Fruit fly (Drosophila melanogaster) whole organism, embryonic: ENCODE measurements around the gene IntS4.

Experiments
- Aef1 ChIP-seq: fragments of 200-800 bp; sonication (Bioruptor generic); IDR thresholded peaks from 3 replicates; pipeline ENCODE4 v1.3.6; 2022; ENCODE audit warnings: missing biosample characterization, missing genetic modification characterization
- CG10366 ChIP-seq: fragments of 200-800 bp; sonication (Bioruptor generic); IDR thresholded peaks from 2 replicates; pipeline ENCODE4 v1.3.6; 2022; ENCODE audit warnings: missing biosample characterization, missing genetic modification characterization
- CG10543 ChIP-seq: fragments of 200-800 bp; sonication (Bioruptor generic); optimal IDR thresholded peaks from 3 replicates; lab custom pipeline; 2017; ENCODE audit warnings: missing biosample characterization, mild to moderate bottlenecking, missing genetic modification characterization, moderate library complexity
- CG11504 ChIP-seq: fragments of 200-800 bp; sonication (Bioruptor generic); optimal IDR thresholded peaks from 3 replicates; lab custom pipeline; 2019; ENCODE audit warnings: missing biosample characterization, mild to moderate bottlenecking, missing genetic modification characterization, moderate library complexity
- CG11696 ChIP-seq: fragments of 200-800 bp; sonication (Bioruptor generic); IDR thresholded peaks from 2 replicates; pipeline ENCODE4 v1.3.6; 2022; ENCODE audit warnings: missing biosample characterization, missing genetic modification characterization
- CG11723 ChIP-seq: fragments of 200-800 bp; sonication (Bioruptor generic); optimal IDR thresholded peaks from 2 replicates; lab custom pipeline; 2017; ENCODE audit warnings: missing biosample characterization, mild to moderate bottlenecking, missing genetic modification characterization
- CG14050 ChIP-seq: fragments of 200-800 bp; sonication (Bioruptor generic); IDR thresholded peaks from 3 replicates; pipeline ENCODE4 v1.3.6; 2022; ENCODE audit warnings: missing biosample characterization, missing genetic modification characterization
- CG15601 ChIP-seq: fragments of 200-800 bp; sonication (Bioruptor generic); optimal IDR thresholded peaks from 3 replicates; lab custom pipeline; 2019; ENCODE audit warnings: missing biosample characterization, mild to moderate bottlenecking, missing genetic modification characterization, moderate library complexity
- CG15696 ChIP-seq: fragments of 200-800 bp; sonication (Bioruptor generic); optimal IDR thresholded peaks from 2 replicates; lab custom pipeline; 2019; ENCODE audit warnings: missing biosample characterization, mild to moderate bottlenecking, missing genetic modification characterization, moderate library complexity
- CG17359 ChIP-seq: fragments of 200-800 bp; sonication (Bioruptor generic); optimal IDR thresholded peaks from 3 replicates; lab custom pipeline; 2018; ENCODE audit warnings: missing biosample characterization, mild to moderate bottlenecking, missing genetic modification characterization, moderate library complexity
- CG18011 ChIP-seq: fragments of 200-800 bp; sonication (Bioruptor generic); optimal IDR thresholded peaks from 2 replicates; lab custom pipeline; 2017; ENCODE audit warnings: missing biosample characterization, missing genetic modification characterization, mild to moderate bottlenecking, moderate library complexity, missing genotype
- CG2120 ChIP-seq: fragments of 200-800 bp; sonication (Bioruptor generic); optimal IDR thresholded peaks from 3 replicates; lab custom pipeline; 2016; ENCODE audit warnings: missing biosample characterization, missing genetic modification characterization
- CG2678 ChIP-seq: fragments of 200-800 bp; sonication (Bioruptor generic); optimal IDR thresholded peaks from 3 replicates; lab custom pipeline; 2019; ENCODE audit warnings: missing biosample characterization, mild to moderate bottlenecking, missing genetic modification characterization, moderate library complexity
- CG2875 ChIP-seq: fragments of 200-800 bp; sonication (Bioruptor generic); optimal IDR thresholded peaks from 2 replicates; lab custom pipeline; 2017; ENCODE audit warnings: missing biosample characterization, mild to moderate bottlenecking, missing genetic modification characterization, missing genetic modification reagents
- CG30403 ChIP-seq: fragments of 200-800 bp; sonication (Bioruptor generic); optimal IDR thresholded peaks from 3 replicates; lab custom pipeline; 2016; ENCODE audit warnings: missing biosample characterization, missing genetic modification characterization
- CG34422 ChIP-seq: fragments of 200-800 bp; sonication (Bioruptor generic); IDR thresholded peaks from 3 replicates; pipeline ENCODE4 v1.3.6; 2022; ENCODE audit warnings: missing biosample characterization, missing genetic modification characterization
- CG4820 ChIP-seq: fragments of 200-800 bp; sonication (Bioruptor generic); optimal IDR thresholded peaks from 3 replicates; lab custom pipeline; 2016; ENCODE audit warnings: missing biosample characterization, missing genetic modification characterization
- CG6654 ChIP-seq: fragments of 200-800 bp; sonication (Bioruptor generic); optimal IDR thresholded peaks from 2 replicates; lab custom pipeline; 2017; ENCODE audit warnings: missing biosample characterization, mild to moderate bottlenecking, missing genetic modification characterization
- CG7928 ChIP-seq: fragments of 200-800 bp; sonication (Bioruptor generic); optimal IDR thresholded peaks from 2 replicates; lab custom pipeline; 2017; ENCODE audit warnings: missing biosample characterization, mild to moderate bottlenecking, missing genetic modification characterization
- CG8359 ChIP-seq: fragments of 200-800 bp; sonication (Bioruptor generic); optimal IDR thresholded peaks from 2 replicates; lab custom pipeline; 2017; ENCODE audit warnings: missing biosample characterization, mild to moderate bottlenecking, missing genetic modification characterization, borderline replicate concordance
- CG8388 ChIP-seq: fragments of 200-800 bp; sonication (Bioruptor generic); optimal IDR thresholded peaks from 2 replicates; lab custom pipeline; 2019; ENCODE audit warnings: missing biosample characterization, mild to moderate bottlenecking, missing genetic modification characterization, moderate library complexity
- Chrac-16 ChIP-seq: fragments of 200-800 bp; sonication (Bioruptor generic); optimal IDR thresholded peaks from 3 replicates; lab custom pipeline; 2016; ENCODE audit warnings: missing biosample characterization, missing genetic modification characterization
- CoRest ChIP-seq: fragments of 200-800 bp; sonication (Bioruptor generic); optimal IDR thresholded peaks from 3 replicates; lab custom pipeline; 2018; ENCODE audit warnings: missing biosample characterization, mild to moderate bottlenecking, missing genetic modification characterization, moderate library complexity
- Deaf1 ChIP-seq: fragments of 200-800 bp; optimal IDR thresholded peaks from 3 replicates; lab custom pipeline; 2019; ENCODE audit warnings: missing biosample characterization, mild to moderate bottlenecking, missing genetic modification characterization, moderate library complexity
- E2f2 ChIP-seq: fragments of 200-800 bp; sonication (Bioruptor generic); IDR thresholded peaks from 2 replicates; pipeline ENCODE4 v1.3.6; 2022; ENCODE audit warnings: missing biosample characterization, missing genetic modification characterization
- Eip74EF ChIP-seq, 2 experiments: fragments of 200-800 bp in 1 of 2; fragments of >200 bp in 1 of 2; sonication (Bioruptor generic) in 1 of 2; optimal IDR thresholded peaks; 2 replicates each; lab custom pipeline; 2017 to 2019; ENCODE audit warnings: missing biosample characterization in 2 of 2, missing genetic modification characterization in 2 of 2, mild to moderate bottlenecking in 1 of 2, moderate library complexity in 1 of 2
- Fer1 ChIP-seq: fragments of 200-800 bp; sonication (Bioruptor generic); optimal IDR thresholded peaks from 2 replicates; lab custom pipeline; 2017; ENCODE audit warnings: missing biosample characterization, mild to moderate bottlenecking, missing genetic modification characterization
- Hand ChIP-seq: fragments of 200-800 bp; sonication (Bioruptor generic); optimal IDR thresholded peaks from 2 replicates; lab custom pipeline; 2017; ENCODE audit warnings: mild to moderate bottlenecking, missing biosample characterization, missing genetic modification reagents, missing genetic modification characterization
- MBD-R2 ChIP-seq: fragments of 200-800 bp; sonication (Bioruptor generic); IDR thresholded peaks from 2 replicates; pipeline ENCODE4 v1.3.6; 2022; ENCODE audit warnings: missing biosample characterization, missing genetic modification characterization
- MESR4 ChIP-seq: fragments of 200-800 bp; sonication (Bioruptor generic); optimal IDR thresholded peaks from 2 replicates; lab custom pipeline; 2018; ENCODE audit warnings: missing biosample characterization, mild to moderate bottlenecking, missing genetic modification characterization, moderate library complexity
- NfI ChIP-seq: fragments of 200-800 bp; sonication (Bioruptor generic); optimal IDR thresholded peaks from 3 replicates; lab custom pipeline; 2018; ENCODE audit warnings: missing biosample characterization, mild to moderate bottlenecking, missing genetic modification characterization, moderate library complexity
- Ptx1 ChIP-seq: fragments of 200-800 bp; sonication (Bioruptor generic); IDR thresholded peaks from 2 replicates; pipeline ENCODE4 v1.3.6; 2022; ENCODE audit warnings: missing biosample characterization, missing genetic modification characterization
- Ravus ChIP-seq: fragments of 200-800 bp; sonication (Bioruptor generic); IDR thresholded peaks from 2 replicates; pipeline ENCODE4 v1.3.6; 2022; ENCODE audit warnings: missing biosample characterization, missing genetic modification characterization
- Side ChIP-seq: fragments of 200-800 bp; sonication (Bioruptor generic); optimal IDR thresholded peaks from 2 replicates; lab custom pipeline; 2016; ENCODE audit warnings: missing biosample characterization, missing genetic modification characterization
- Trl ChIP-seq, 3 experiments: fragments of >200 bp in 2 of 3; fragments of 200-800 bp in 1 of 3; sonication (Bioruptor generic) in 1 of 3; optimal IDR thresholded peaks; 2 replicates in 1 of 3; 3 replicates in 2 of 3; lab custom pipeline; 2016 to 2017; ENCODE audit warnings: missing biosample characterization in 1 of 3, missing genetic modification characterization in 1 of 3
- Usf ChIP-seq: fragments of 200-800 bp; sonication (Bioruptor generic); optimal IDR thresholded peaks from 2 replicates; lab custom pipeline; 2017; ENCODE audit warnings: missing genotype, missing biosample characterization, missing genetic modification characterization
- bab2 ChIP-seq: fragments of 200-800 bp; sonication (Bioruptor generic); optimal IDR thresholded peaks from 2 replicates; lab custom pipeline; 2016; ENCODE audit warnings: missing biosample characterization, missing genetic modification characterization
- chm ChIP-seq: fragments of 200-800 bp; sonication (Bioruptor generic); IDR thresholded peaks from 2 replicates; pipeline ENCODE4 v1.3.6; 2022; ENCODE audit warnings: missing biosample characterization, missing genetic modification characterization
- exex ChIP-seq: fragments of 200-800 bp; sonication (Bioruptor generic); optimal IDR thresholded peaks from 4 replicates; lab custom pipeline; 2018; ENCODE audit warnings: missing biosample characterization, mild to moderate bottlenecking, missing genetic modification characterization, moderate library complexity
- gem ChIP-seq: fragments of 200-800 bp; sonication (Bioruptor generic); optimal IDR thresholded peaks from 2 replicates; lab custom pipeline; 2019; ENCODE audit warnings: missing biosample characterization, mild to moderate bottlenecking, missing genetic modification characterization, moderate library complexity
- nau ChIP-seq: fragments of 200-800 bp; sonication (Bioruptor generic); optimal IDR thresholded peaks from 3 replicates; lab custom pipeline; 2017; ENCODE audit warnings: missing biosample characterization, mild to moderate bottlenecking, missing genetic modification characterization, missing genetic modification reagents
- nom ChIP-seq: fragments of 200-800 bp; sonication (Bioruptor generic); optimal IDR thresholded peaks from 2 replicates; lab custom pipeline; 2017; ENCODE audit warnings: missing biosample characterization, missing genetic modification characterization, mild to moderate bottlenecking, moderate library complexity, missing genetic modification reagents
- odd ChIP-seq: fragments of 200-800 bp; sonication (Bioruptor generic); optimal IDR thresholded peaks from 2 replicates; lab custom pipeline; 2017; ENCODE audit warnings: missing biosample characterization, mild to moderate bottlenecking, missing genetic modification characterization
- peb ChIP-seq: fragments of 200-800 bp; sonication (Bioruptor generic); IDR thresholded peaks from 2 replicates; pipeline ENCODE4 v1.3.6; 2022; ENCODE audit warnings: missing biosample characterization, missing genetic modification characterization
- pros ChIP-seq: fragments of 200-800 bp; sonication (Bioruptor generic); optimal IDR thresholded peaks from 3 replicates; lab custom pipeline; 2019; ENCODE audit warnings: missing biosample characterization, mild to moderate bottlenecking, missing genetic modification characterization, moderate library complexity
- pum ChIP-seq: fragments of 200-800 bp; sonication (Bioruptor generic); optimal IDR thresholded peaks from 2 replicates; lab custom pipeline; 2016; ENCODE audit warnings: missing biosample characterization, missing genetic modification characterization
- sd ChIP-seq: fragments of 200-800 bp; sonication (Bioruptor generic); optimal IDR thresholded peaks from 3 replicates; lab custom pipeline; 2018; ENCODE audit warnings: missing biosample characterization, mild to moderate bottlenecking, missing genetic modification characterization, moderate library complexity
- sens ChIP-seq: fragments of 200-800 bp; sonication (Bioruptor generic); peaks from one replicate; lab custom pipeline; 2016; ENCODE audit warnings: missing biosample characterization, missing genetic modification characterization
- stwl ChIP-seq: fragments of 200-800 bp; sonication (Bioruptor generic); optimal IDR thresholded peaks from 3 replicates; lab custom pipeline; 2018; ENCODE audit warnings: missing biosample characterization, mild to moderate bottlenecking, missing genetic modification characterization, moderate library complexity
- tap ChIP-seq: fragments of 200-800 bp; optimal IDR thresholded peaks from 3 replicates; lab custom pipeline; 2019; ENCODE audit warnings: missing biosample characterization, mild to moderate bottlenecking, missing genetic modification characterization, moderate library complexity

IntS4 gene

DNA sequence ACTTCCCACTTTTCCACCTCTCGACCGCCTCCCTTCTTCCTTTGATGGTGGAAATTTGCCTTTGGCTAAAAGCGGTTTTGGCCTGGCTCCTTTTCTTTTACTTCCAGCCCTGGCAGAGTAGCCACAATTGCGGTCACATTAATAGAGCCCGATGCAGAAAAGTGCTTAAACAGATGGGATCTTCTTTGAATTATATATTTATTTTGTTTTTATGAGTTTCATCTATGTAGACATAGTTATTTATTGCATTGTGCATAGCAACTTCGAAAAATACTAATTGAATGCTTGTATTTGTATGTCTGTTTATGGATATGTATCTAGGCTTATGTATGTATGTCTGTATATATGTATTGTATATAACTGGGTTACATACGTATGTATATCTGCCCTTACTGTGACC is 16.6 kb downstream of the IntS4 start (continued):
- TF ChIP-seq CG11723 (no peak), Fer1 (peak; percentile 85), Trl (optimal IDR thresholded peaks at IDR 0.05; lab: Kevin White, UChicago) (no peak), Trl (GFP tag; optimal IDR thresholded peaks at IDR 0.05; lab: Kevin White, UChicago) (no peak), Usf (GFP tag; lab: Kevin White, UChicago) (no peak), CG30403 (GFP tag; lab: Kevin White, UChicago) (peak; percentile 36), CG10543 (peak; percentile 10), Side (GFP tag; lab: Kevin White, UChicago) (no peak), odd (GFP tag; lab: Kevin White, UChicago) (peak; percentile 48), Hand (GFP tag; lab: Kevin White, UChicago) (peak; percentile 64), MBD-R2 (GFP tag; lab: Robert Waterston, UW) (peak; percentile 20; the same call in 1 of the 2 replicates), CG6654 (no peak), CG11696 (GFP tag; lab: Robert Waterston, UW) (peak; percentile 72), CG8388 (peak; percentile 32), Eip74EF (GFP tag; optimal IDR thresholded peaks at IDR 0.05; lab: Kevin White, UChicago) (peak in 1 of 2 experiments; percentile 1), nau (GFP tag; lab: Kevin White, UChicago) (no peak), nom (GFP tag; lab: Kevin White, UChicago) (peak; percentile 21), CG34422 (GFP tag; lab: Robert Waterston, UW) (0 out of 3 replicates have a peak, but pooled peaks have one; percentile 53), CoRest (tag; lab: Kevin White, UChicago) (peak; percentile 61), CG4820 (GFP tag; lab: Kevin White, UChicago) (no peak), pros (no peak), Chrac-16 (no peak), CG7928 (GFP tag; lab: Kevin White, UChicago) (peak; percentile 24), exex (tag; lab: Kevin White, UChicago) (peak; percentile 21), CG11504 (tag; lab: Kevin White, UChicago) (peak; percentile 78), bab2 (GFP tag; lab: Kevin White, UChicago) (peak; percentile 3), E2f2 (GFP tag; lab: Robert Waterston, UW) (peak; percentile 46; the same call in 1 of the 2 replicates), CG15696 (tag; lab: Kevin White, UChicago) (no peak), Deaf1 (tag; lab: Kevin White, UChicago) (peak; percentile 39), peb (GFP tag; lab: Robert Waterston, UW) (no peak), NfI (GFP tag; lab: Kevin White, UChicago) (peak; percentile 56), tap (tag; lab: Kevin White, UChicago) (peak; percentile 42), sd (tag; lab: Kevin White, UChicago) (no peak), Ptx1 (GFP tag; lab: Robert Waterston, UW) (peak; percentile 53), Aef1 (peak; percentile 30; the same call in 1 of the 3 replicates), CG14050 (GFP tag; lab: Robert Waterston, UW) (peak; percentile 34; the same call in 1 of the 3 replicates)

DNA sequence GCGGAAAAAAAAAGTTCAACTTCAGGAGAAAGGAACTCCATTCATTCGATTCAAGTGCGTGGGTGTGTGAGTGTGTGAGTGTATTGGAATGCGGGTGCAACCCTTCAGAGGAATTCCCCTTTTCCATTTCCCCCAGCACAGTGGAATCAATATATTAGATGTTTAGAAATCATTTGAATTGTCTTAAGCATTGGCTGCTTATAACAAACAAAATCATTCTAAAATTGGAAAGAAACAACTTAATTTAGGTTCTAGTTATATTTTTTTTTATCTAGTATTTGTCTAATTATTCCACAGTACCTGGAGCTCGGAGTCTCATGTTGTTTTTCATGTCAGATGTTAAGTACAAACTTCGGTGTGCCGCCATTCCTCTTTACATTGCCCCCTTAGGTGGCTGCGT is 19.6 kb downstream of the IntS4 start:
- peak; percentile 15; the same call in 1 of the 2 replicates for TF ChIP-seq CG10366 (GFP tag; lab: Robert Waterston, UW)
- TF ChIP-seq chm (GFP tag; lab: Robert Waterston, UW), result no peak
- no peak for TF ChIP-seq CG8359 (GFP tag; lab: Kevin White, UChicago)
- TF ChIP-seq Ravus (GFP tag; lab: Robert Waterston, UW), result no peak
- TF ChIP-seq Trl (optimal IDR thresholded peaks at IDR 0.05; lab: Kevin White, UChicago), result no peak
- TF ChIP-seq Trl (GFP tag; optimal IDR thresholded peaks at IDR 0.05; lab: Kevin White, UChicago), result no peak
- TF ChIP-seq CG17359 (tag; lab: Kevin White, UChicago), result peak; percentile 47
- TF ChIP-seq CG18011 (GFP tag; lab: Kevin White, UChicago), result no peak
- no peak for TF ChIP-seq pum (GFP tag; lab: Kevin White, UChicago)
- no peak for TF ChIP-seq CG2875 (GFP tag; lab: Kevin White, UChicago)
- peak; percentile 43 for TF ChIP-seq gem (tag; lab: Kevin White, UChicago)
- no peak for TF ChIP-seq MESR4 (GFP tag; lab: Kevin White, UChicago)
- TF ChIP-seq stwl (tag; lab: Kevin White, UChicago), result no peak
- peak; percentile 40 for TF ChIP-seq CG2678 (tag; lab: Kevin White, UChicago)
- peak; percentile 6 for TF ChIP-seq CG2120 (GFP tag; lab: Kevin White, UChicago)
- TF ChIP-seq CG15601 (tag; lab: Kevin White, UChicago), result no peak
- TF ChIP-seq sens (GFP tag; lab: Kevin White, UChicago), result peak; percentile 45
